Fruit fly (Drosophila melanogaster) whole organism: Measurements from ENCODE around the gene CrebB.

ENCODE experiments used
- CG8478 ChIP-seq: fragments of >200 bp; optimal IDR thresholded peaks from 2 replicates; lab custom pipeline; 2018; ENCODE audit warnings: inconsistent platforms
- Dll ChIP-seq: fragments of >200 bp; optimal IDR thresholded peaks from 2 replicates; lab custom pipeline; 2017
- usp ChIP-seq: fragments of >200 bp; optimal IDR thresholded peaks from 2 replicates; lab custom pipeline; 2017; ENCODE audit warnings: missing biosample characterization, missing genetic modification characterization, mixed read lengths

- TF ChIP-seq usp (GFP tag; lab: Kevin White, UChicago) (no peak), Dll (lab: Kevin White, UChicago) (no peak), CG8478 (lab: Kevin White, UChicago) (no peak)
Measured at dm6 chrX:18341014-18341413, 25.1 kb upstream of the CrebB start.
